Worm (Caenorhabditis elegans) whole organism, L3 larva: ENCODE results near the gene adh-5.

Experiments used
- aly-2 ChIP-seq: fragments of 150-350 bp; optimal IDR thresholded peaks from 2 replicates; lab custom pipeline; 2014; ENCODE audit warnings: missing biosample characterization, missing genetic modification characterization
- ama-1 ChIP-seq: fragments of 150-350 bp; optimal IDR thresholded peaks from 2 replicates; lab custom pipeline; 2018
- egl-27 ChIP-seq: sonication (generic microtip); optimal IDR thresholded peaks from 4 replicates; lab custom pipeline; 2017; ENCODE audit warnings: missing biosample characterization, missing genetic modification reagents, missing genetic modification characterization
- fkh-10 ChIP-seq: sonication (generic microtip); optimal IDR thresholded peaks from 2 replicates; lab custom pipeline; 2017; ENCODE audit warnings: missing biosample characterization, missing genetic modification reagents, missing genetic modification characterization
- jun-1 ChIP-seq: fragments of 150-350 bp; optimal IDR thresholded peaks from 2 replicates; lab custom pipeline; 2014; ENCODE audit warnings: missing biosample characterization, missing genetic modification reagents, missing genetic modification characterization
- lsy-12 ChIP-seq: sonication (generic microtip); optimal IDR thresholded peaks from 2 replicates; lab custom pipeline; 2016; ENCODE audit warnings: mild to moderate bottlenecking, missing genetic modification characterization, missing compliant biosample characterization
- mdl-1 ChIP-seq: fragments of 150-350 bp; optimal IDR thresholded peaks from 2 replicates; lab custom pipeline; 2014; ENCODE audit warnings: missing biosample characterization, missing genetic modification characterization
- nhr-23 ChIP-seq: fragments of 150-350 bp; optimal IDR thresholded peaks from 2 replicates; lab custom pipeline; 2014; ENCODE audit warnings: missing biosample characterization, missing genetic modification reagents, missing genetic modification characterization
- nhr-25 ChIP-seq: sonication (generic microtip); optimal IDR thresholded peaks from 2 replicates; lab custom pipeline; 2017; ENCODE audit warnings: missing biosample characterization, missing genetic modification characterization
- nhr-76 ChIP-seq: fragments of 150-350 bp; sonication (generic microtip); optimal IDR thresholded peaks from 5 replicates; lab custom pipeline; 2014; ENCODE audit warnings: missing biosample characterization, missing genetic modification characterization
- pha-4 ChIP-seq: fragments of 150-350 bp; optimal IDR thresholded peaks from 2 replicates; lab custom pipeline; 2014; ENCODE audit warnings: missing biosample characterization, missing genetic modification reagents, missing genetic modification characterization
- unc-62 ChIP-seq: fragments of 150-350 bp; sonication (generic microtip); optimal IDR thresholded peaks from 4 replicates; lab custom pipeline; 2014; ENCODE audit warnings: missing biosample characterization, missing genetic modification reagents, missing genetic modification characterization
- ztf-11 ChIP-seq: fragments of 150-350 bp; optimal IDR thresholded peaks from 2 replicates; lab custom pipeline; 2014; ENCODE audit warnings: missing biosample characterization, missing genetic modification characterization

DNA sequence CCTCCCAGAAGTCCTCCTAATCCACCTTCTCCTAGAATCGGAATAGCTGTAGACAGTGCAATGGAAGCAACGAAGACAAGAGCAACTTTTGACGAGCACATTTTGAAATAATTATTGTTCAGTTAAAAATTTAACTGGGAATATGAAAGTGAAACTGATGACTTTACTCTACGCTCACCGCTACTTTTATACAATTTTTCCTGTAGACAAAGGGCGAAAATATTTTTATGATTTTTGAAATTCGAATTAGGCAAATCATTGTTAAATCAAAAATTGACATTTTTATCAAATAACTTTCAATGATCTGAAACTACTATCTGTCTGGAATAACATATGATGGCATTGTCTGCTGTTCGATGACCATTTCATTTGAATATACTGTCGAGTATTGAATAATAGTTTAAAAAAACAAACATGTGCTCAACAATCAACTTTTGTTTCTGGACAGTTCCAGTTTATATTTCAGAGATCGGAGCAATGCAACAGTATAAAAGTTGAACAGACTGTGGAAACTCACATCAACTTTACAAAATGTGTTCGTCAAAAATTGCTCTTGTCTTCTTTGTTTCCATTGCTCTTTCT, 18.0 kb upstream of the adh-5 start, which contains the start of the genes srlf-23 and srlf-20:
- TF ChIP-seq fkh-10 (GFP tag; lab: Kevin White, UChicago) (no peak), nhr-76 (tag; lab: Kevin White, UChicago) (no peak), ztf-11 (tag; lab: Kevin White, UChicago) (no peak), ama-1 (no peak), unc-62 (GFP tag; lab: Kevin White, UChicago) (no peak), aly-2 (tag; lab: Kevin White, UChicago) (no peak), mdl-1 (tag; lab: Kevin White, UChicago) (no peak), egl-27 (tag; lab: Kevin White, UChicago) (no peak), pha-4 (tag; lab: Kevin White, UChicago) (no peak), jun-1 (no peak), lsy-12 (tag; lab: Kevin White, UChicago) (no peak), nhr-25 (tag; lab: Kevin White, UChicago) (no peak), nhr-23 (tag; lab: Kevin White, UChicago) (no peak)
